Worm (Caenorhabditis elegans) whole organism, L2 larva: ENCODE measurements around the gene oma-2.

Source experiments
- C34F6.9 ChIP-seq: fragments of 150-350 bp; optimal IDR thresholded peaks from 2 replicates; lab custom pipeline; 2014; ENCODE audit warnings: missing biosample characterization, missing genetic modification characterization
- F13H6.1 ChIP-seq: sonication (generic microtip); optimal IDR thresholded peaks from 2 replicates; lab custom pipeline; 2016; ENCODE audit warnings: missing genetic modification characterization, missing compliant biosample characterization
- Y55F3AM.14 ChIP-seq: fragments of 200-800 bp; sonication (Bioruptor generic); optimal IDR thresholded peaks from 2 replicates; lab custom pipeline; 2018; ENCODE audit warnings: mild to moderate bottlenecking, missing genetic modification characterization, missing compliant biosample characterization
- ZK546.5 ChIP-seq: sonication (generic microtip); optimal IDR thresholded peaks from 2 replicates; lab custom pipeline; 2017; ENCODE audit warnings: missing biosample characterization, missing genetic modification characterization
- alr-1 ChIP-seq: fragments of 150-350 bp; optimal IDR thresholded peaks from 2 replicates; lab custom pipeline; 2014; ENCODE audit warnings: missing biosample characterization, missing genetic modification characterization
- ama-1 ChIP-seq: fragments of 150-350 bp; optimal IDR thresholded peaks from 2 replicates; lab custom pipeline; 2018; ENCODE audit warnings: inconsistent platforms
- ceh-16 ChIP-seq: fragments of 150-350 bp; optimal IDR thresholded peaks from 2 replicates; lab custom pipeline; 2014; ENCODE audit warnings: missing biosample characterization, missing genetic modification characterization
- ceh-82 ChIP-seq: fragments of 150-350 bp; optimal IDR thresholded peaks from 2 replicates; lab custom pipeline; 2014; ENCODE audit warnings: missing biosample characterization, missing genetic modification characterization
- crh-2 ChIP-seq: sonication (generic microtip); optimal IDR thresholded peaks from 2 replicates; lab custom pipeline; 2017; ENCODE audit warnings: missing biosample characterization, missing genetic modification characterization
- dmd-4 ChIP-seq: sonication (generic microtip); optimal IDR thresholded peaks from 2 replicates; lab custom pipeline; 2017; ENCODE audit warnings: missing biosample characterization, missing genetic modification characterization
- egl-27 ChIP-seq: sonication (generic microtip); optimal IDR thresholded peaks from 3 replicates; lab custom pipeline; 2017; ENCODE audit warnings: missing biosample characterization, missing genetic modification reagents, missing genetic modification characterization
- elt-1 ChIP-seq: fragments of 150-350 bp; optimal IDR thresholded peaks from 2 replicates; lab custom pipeline; 2014; ENCODE audit warnings: missing biosample characterization, missing genetic modification characterization
- elt-3 ChIP-seq: sonication (generic microtip); optimal IDR thresholded peaks from 2 replicates; lab custom pipeline; 2017; ENCODE audit warnings: missing biosample characterization, missing genetic modification characterization
- fos-1 ChIP-seq: fragments of 150-350 bp; optimal IDR thresholded peaks from 2 replicates; lab custom pipeline; 2014; ENCODE audit warnings: missing biosample characterization, missing genetic modification characterization
- gmeb-1 ChIP-seq: fragments of 150-350 bp; optimal IDR thresholded peaks from 2 replicates; lab custom pipeline; 2014; ENCODE audit warnings: missing biosample characterization, missing genetic modification characterization
- lin-11 ChIP-seq: fragments of 150-350 bp; sonication (generic microtip); optimal IDR thresholded peaks from 2 replicates; lab custom pipeline; 2014; ENCODE audit warnings: missing biosample characterization, missing genetic modification characterization, inconsistent platforms, mixed read lengths
- lin-13 ChIP-seq: fragments of 150-350 bp; optimal IDR thresholded peaks from 2 replicates; lab custom pipeline; 2014; ENCODE audit warnings: missing biosample characterization, missing genetic modification reagents, missing genetic modification characterization
- lsy-2 ChIP-seq, 2 experiments: fragments of 150-350 bp in 1 of 2; sonication (generic microtip) in 1 of 2; optimal IDR thresholded peaks; 2 replicates each; lab custom pipeline; 2014 to 2017; ENCODE audit warnings: missing biosample characterization in 2 of 2, missing genetic modification characterization in 2 of 2
- mbf-1 ChIP-seq: sonication (generic microtip); optimal IDR thresholded peaks from 2 replicates; lab custom pipeline; 2017; ENCODE audit warnings: missing biosample characterization, missing genetic modification characterization
- mdl-1 ChIP-seq, 2 experiments: fragments of 150-350 bp in 1 of 2; sonication (generic microtip) in 1 of 2; optimal IDR thresholded peaks; 2 replicates each; lab custom pipeline; 2017; ENCODE audit warnings: missing biosample characterization in 2 of 2, missing genetic modification characterization in 2 of 2
- nhr-10 ChIP-seq: sonication (generic microtip); optimal IDR thresholded peaks from 2 replicates; lab custom pipeline; 2017; ENCODE audit warnings: missing biosample characterization, missing genetic modification characterization
- nhr-11 ChIP-seq: fragments of 150-350 bp; optimal IDR thresholded peaks from 2 replicates; lab custom pipeline; 2014; ENCODE audit warnings: missing biosample characterization, missing genetic modification characterization
- nhr-129 ChIP-seq: fragments of 150-350 bp; optimal IDR thresholded peaks from 2 replicates; lab custom pipeline; 2014; ENCODE audit warnings: missing biosample characterization, missing genetic modification characterization
- nhr-21 ChIP-seq: fragments of 150-350 bp; optimal IDR thresholded peaks from 2 replicates; lab custom pipeline; 2014; ENCODE audit warnings: missing biosample characterization, missing genetic modification characterization
- nhr-23 ChIP-seq: fragments of 150-350 bp; optimal IDR thresholded peaks from 2 replicates; lab custom pipeline; 2014; ENCODE audit warnings: missing biosample characterization, missing genetic modification reagents, missing genetic modification characterization
- nhr-237 ChIP-seq: fragments of 150-350 bp; optimal IDR thresholded peaks from 2 replicates; lab custom pipeline; 2014; ENCODE audit warnings: missing biosample characterization, missing genetic modification characterization
- nhr-25 ChIP-seq: fragments of 150-350 bp; sonication (generic microtip); optimal IDR thresholded peaks from 3 replicates; lab custom pipeline; 2014; ENCODE audit warnings: missing biosample characterization, missing genetic modification characterization
- nhr-6 ChIP-seq: fragments of 150-350 bp; optimal IDR thresholded peaks from 2 replicates; lab custom pipeline; 2014; ENCODE audit warnings: missing biosample characterization, missing genetic modification characterization
- nhr-77 ChIP-seq: fragments of 150-350 bp; optimal IDR thresholded peaks from 2 replicates; lab custom pipeline; 2014; ENCODE audit warnings: missing biosample characterization, missing genetic modification characterization
- sem-4 ChIP-seq: fragments of 150-350 bp; optimal IDR thresholded peaks from 2 replicates; lab custom pipeline; 2014; ENCODE audit warnings: missing biosample characterization, missing genetic modification reagents, missing genetic modification characterization
- skn-1 ChIP-seq: sonication (generic microtip); optimal IDR thresholded peaks from 2 replicates; lab custom pipeline; 2017; ENCODE audit warnings: missing biosample characterization, missing genetic modification characterization
- sma-3 ChIP-seq: sonication (generic microtip); optimal IDR thresholded peaks from 2 replicates; lab custom pipeline; 2016; ENCODE audit warnings: missing genetic modification reagents, missing genetic modification characterization, missing compliant biosample characterization
- sma-9 ChIP-seq, 2 experiments: fragments of 150-350 bp in 1 of 2; sonication (generic microtip) in 1 of 2; optimal IDR thresholded peaks; 2 replicates each; lab custom pipeline; 2014 to 2016; ENCODE audit warnings: missing genetic modification characterization in 2 of 2, mild to moderate bottlenecking in 1 of 2, missing biosample characterization in 1 of 2, missing compliant biosample characterization in 1 of 2, missing genetic modification reagents in 1 of 2, moderate library complexity in 1 of 2
- snpc-4 ChIP-seq: fragments of 150-350 bp; optimal IDR thresholded peaks from 2 replicates; lab custom pipeline; 2014; ENCODE audit warnings: missing biosample characterization, missing genetic modification characterization
- unc-39 ChIP-seq: fragments of 150-350 bp; optimal IDR thresholded peaks from 2 replicates; lab custom pipeline; 2014; ENCODE audit warnings: missing biosample characterization, missing genetic modification characterization
- unc-55 ChIP-seq: fragments of 150-350 bp; sonication (generic microtip); optimal IDR thresholded peaks from 3 replicates; lab custom pipeline; 2014; ENCODE audit warnings: missing biosample characterization, missing genetic modification reagents, missing genetic modification characterization
- unc-62 ChIP-seq: fragments of 150-350 bp; optimal IDR thresholded peaks from 2 replicates; lab custom pipeline; 2014; ENCODE audit warnings: missing biosample characterization, missing genetic modification reagents, missing genetic modification characterization
- zag-1 ChIP-seq: fragments of 150-350 bp; optimal IDR thresholded peaks from 2 replicates; lab custom pipeline; 2014; ENCODE audit warnings: missing biosample characterization, missing genetic modification characterization
- ztf-1 ChIP-seq: fragments of 200-800 bp; sonication (Bioruptor generic); conservative IDR thresholded peaks from 2 replicates; pipeline ENCODE4 v1.3.6; 2022; ENCODE audit warnings: missing genetic modification characterization, missing compliant biosample characterization
- ztf-11 ChIP-seq: sonication (generic microtip); optimal IDR thresholded peaks from 2 replicates; lab custom pipeline; 2017; ENCODE audit warnings: missing biosample characterization, missing genetic modification characterization
- ztf-4 ChIP-seq: fragments of 150-350 bp; optimal IDR thresholded peaks from 2 replicates; lab custom pipeline; 2014; ENCODE audit warnings: missing biosample characterization, missing genetic modification characterization

Gene oma-2

DNA sequence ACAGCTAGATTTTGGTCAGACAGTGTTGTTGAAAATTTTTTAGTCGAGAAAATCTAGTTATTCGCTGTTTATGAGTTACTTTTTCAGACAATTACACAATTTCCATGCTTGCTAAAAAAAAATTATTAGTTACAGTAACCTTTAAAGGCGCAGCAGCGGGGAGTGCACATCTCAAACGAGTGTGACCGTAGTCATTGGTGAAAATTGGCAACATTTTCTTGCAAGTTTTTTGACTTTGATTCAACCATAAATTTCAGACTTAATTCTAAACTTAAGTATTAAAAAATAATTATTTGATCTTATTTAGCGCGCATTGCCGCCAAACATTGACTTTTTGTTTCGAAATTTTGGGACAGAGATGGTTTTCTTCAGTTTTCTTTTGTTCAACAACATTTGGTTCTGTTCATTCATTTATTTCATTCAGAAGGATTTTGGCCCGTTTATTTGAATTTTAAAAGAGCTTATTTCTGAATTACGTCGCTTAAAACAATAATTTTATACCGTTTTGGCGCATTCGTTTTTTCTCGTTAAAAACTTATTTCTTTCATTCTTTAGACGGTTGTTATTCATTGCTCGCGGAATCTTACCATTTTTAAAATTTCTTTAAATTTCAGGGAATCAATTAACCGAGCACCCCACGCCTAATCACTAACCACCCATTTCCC is at the start of gene oma-2:
Gene oma-2, plus strand, starts transcription at position 615 of the 665 bp plus-strand sequence.
- TF ChIP-seq nhr-237 (no peak), Y55F3AM.14 (GFP tag; lab: Kevin White, UChicago) (no peak), nhr-23 (tag; lab: Kevin White, UChicago) (no peak), ztf-11 (no peak), zag-1 (no peak), elt-3 (tag; lab: Kevin White, UChicago) (no peak), sma-3 (no peak), unc-62 (GFP tag; lab: Kevin White, UChicago) (no peak)

ce11 chrV:7980370-7980987 is 48.8 kb upstream of the oma-2 start:
- TF ChIP-seq C34F6.9 (peak; percentile 62), lsy-2 (tag; optimal IDR thresholded peaks at IDR 0.05; lab: Kevin White, UChicago) (peak in 1 of 2 experiments; percentile 56), Y55F3AM.14 (GFP tag; lab: Kevin White, UChicago) (peak; percentile 11), sma-9 (GFP tag; optimal IDR thresholded peaks at IDR 0.05; lab: Kevin White, UChicago) (peak; percentile 19), sma-9 (tag; optimal IDR thresholded peaks at IDR 0.05; lab: Kevin White, UChicago) (no peak), mdl-1 (tag; optimal IDR thresholded peaks at IDR 0.05; lab: Kevin White, UChicago) (peak in 1 of 2 experiments; percentile 67), nhr-129 (tag; lab: Kevin White, UChicago) (peak; percentile 28), crh-2 (tag; lab: Kevin White, UChicago) (peak; percentile 11), F13H6.1 (peak; percentile 14), nhr-11 (tag; lab: Kevin White, UChicago) (no peak), unc-55 (GFP tag; lab: Kevin White, UChicago) (peak; percentile 83), egl-27 (tag; lab: Kevin White, UChicago) (peak; percentile 32), gmeb-1 (tag; lab: Kevin White, UChicago) (no peak), ztf-1 (no peak), zag-1 (peak; percentile 61), snpc-4 (tag; lab: Kevin White, UChicago) (peak; percentile 26), fos-1 (no peak)

- TF ChIP-seq Y55F3AM.14 (GFP tag; lab: Kevin White, UChicago): no peak
- no peak for TF ChIP-seq elt-3 (tag; lab: Kevin White, UChicago)
- TF ChIP-seq unc-62 (GFP tag; lab: Kevin White, UChicago): no peak
- no peak for TF ChIP-seq nhr-77
- TF ChIP-seq nhr-10 (tag; lab: Kevin White, UChicago): no peak
- TF ChIP-seq alr-1 (tag; lab: Kevin White, UChicago): no peak
Measured at ce11 chrV:7980993-7981595, 48.1 kb upstream of the oma-2 start, which contains the start of gene F26D11.1. F26D11.1 (plus strand) TSS chrV:7981545.

ce11 chrV:7983381-7984052 is 45.7 kb upstream of the oma-2 start, which contains the start of the genes natb-1 and abhd-12:
natb-1 (minus strand) TSS chrV:7983431.
abhd-12 (plus strand) TSS chrV:7983879.
- no peak for TF ChIP-seq skn-1 (tag; lab: Kevin White, UChicago)
- no peak for TF ChIP-seq nhr-6 (tag; lab: Kevin White, UChicago)
- TF ChIP-seq ztf-4 (tag; lab: Kevin White, UChicago): no peak
- TF ChIP-seq nhr-23 (tag; lab: Kevin White, UChicago): no peak
- no peak for TF ChIP-seq Y55F3AM.14 (GFP tag; lab: Kevin White, UChicago)
- peak; percentile 84 to 96 for TF ChIP-seq lsy-2 (tag; optimal IDR thresholded peaks at IDR 0.05; lab: Kevin White, UChicago)
- no peak for TF ChIP-seq sem-4 (tag; lab: Kevin White, UChicago)
- no peak for TF ChIP-seq lin-11 (tag; lab: Kevin White, UChicago)
- no peak for TF ChIP-seq egl-27 (tag; lab: Kevin White, UChicago)
- no peak for TF ChIP-seq nhr-21 (tag; lab: Kevin White, UChicago)
- TF ChIP-seq nhr-129 (tag; lab: Kevin White, UChicago): peak; percentile 45
- no peak for TF ChIP-seq mbf-1 (tag; lab: Kevin White, UChicago)
- TF ChIP-seq crh-2 (tag; lab: Kevin White, UChicago): peak; percentile 12
- peak; percentile 54 for TF ChIP-seq gmeb-1 (tag; lab: Kevin White, UChicago)
- TF ChIP-seq nhr-10 (tag; lab: Kevin White, UChicago): no peak
- no peak for TF ChIP-seq zag-1
- no peak for TF ChIP-seq ZK546.5 (tag; lab: Kevin White, UChicago)
- TF ChIP-seq lin-13 (GFP tag; lab: Kevin White, UChicago): no peak
- TF ChIP-seq ceh-16: no peak
- TF ChIP-seq alr-1 (tag; lab: Kevin White, UChicago): no peak
- TF ChIP-seq nhr-25 (tag; lab: Kevin White, UChicago): peak; percentile 30
- no peak for TF ChIP-seq dmd-4
- TF ChIP-seq ama-1 (lab: Kevin White, UChicago): no peak
- TF ChIP-seq elt-3 (tag; lab: Kevin White, UChicago): no peak
- TF ChIP-seq ceh-82 (tag; lab: Kevin White, UChicago): no peak
- no peak for TF ChIP-seq F13H6.1
- TF ChIP-seq mdl-1 (tag; optimal IDR thresholded peaks at IDR 0.05; lab: Kevin White, UChicago): no peak
- TF ChIP-seq nhr-77: no peak
- TF ChIP-seq unc-62 (GFP tag; lab: Kevin White, UChicago): no peak
- no peak for TF ChIP-seq elt-1 (tag; lab: Kevin White, UChicago)
- no peak for TF ChIP-seq nhr-237
- no peak for TF ChIP-seq nhr-11 (tag; lab: Kevin White, UChicago)
- no peak for TF ChIP-seq ztf-1
- TF ChIP-seq unc-39 (tag; lab: Kevin White, UChicago): no peak
